Worm (Caenorhabditis elegans) whole organism, late embryonic: ENCODE data around the gene ajm-1.

ENCODE experiments used
- C08G9.2 ChIP-seq: sonication (generic microtip); optimal IDR thresholded peaks from 2 replicates; lab custom pipeline; 2016; ENCODE audit warnings: mild to moderate bottlenecking, missing genetic modification characterization, moderate library complexity, missing compliant biosample characterization
- C38D4.7 ChIP-seq: fragments of 200-800 bp; sonication (Bioruptor generic); optimal IDR thresholded peaks from 2 replicates; lab custom pipeline; 2018; ENCODE audit warnings: mild to moderate bottlenecking, missing genetic modification characterization, moderate library complexity, missing compliant biosample characterization
- K02D7.2 ChIP-seq: sonication (generic microtip); optimal IDR thresholded peaks from 2 replicates; lab custom pipeline; 2017; ENCODE audit warnings: mild to moderate bottlenecking, missing genetic modification characterization, missing compliant biosample characterization
- K09A11.1 ChIP-seq: sonication (generic microtip); optimal IDR thresholded peaks from 2 replicates; lab custom pipeline; 2017; ENCODE audit warnings: antibody characterized with exemption, mild to moderate bottlenecking, missing genetic modification characterization, missing compliant biosample characterization; ENCODE audit not compliant: insufficient read depth
- T23F11.4 ChIP-seq: fragments of 200-800 bp; sonication (Bioruptor generic); optimal IDR thresholded peaks from 2 replicates; lab custom pipeline; 2018; ENCODE audit warnings: mild to moderate bottlenecking, missing genetic modification characterization, missing compliant biosample characterization
- Y22D7AL.16 ChIP-seq: sonication (generic microtip); optimal IDR thresholded peaks from 2 replicates; lab custom pipeline; 2016; ENCODE audit warnings: missing genetic modification characterization, missing compliant biosample characterization
- ahr-1 ChIP-seq: sonication (generic microtip); optimal IDR thresholded peaks from 2 replicates; lab custom pipeline; 2016; ENCODE audit warnings: missing genetic modification characterization, missing compliant biosample characterization
- ama-1 ChIP-seq: fragments of 150-350 bp; optimal IDR thresholded peaks from 2 replicates; lab custom pipeline; 2014
- ceh-18 ChIP-seq: sonication (generic microtip); optimal IDR thresholded peaks from 2 replicates; lab custom pipeline; 2016; ENCODE audit warnings: missing genetic modification characterization, missing compliant biosample characterization
- ceh-19 ChIP-seq: fragments of 200-800 bp; sonication (Bioruptor generic); optimal IDR thresholded peaks from 2 replicates; lab custom pipeline; 2018; ENCODE audit warnings: mild to moderate bottlenecking, missing genetic modification characterization, missing compliant biosample characterization
- ceh-2 ChIP-seq: sonication (generic microtip); optimal IDR thresholded peaks from 2 replicates; lab custom pipeline; 2016; ENCODE audit warnings: missing genotype, missing genetic modification characterization, missing compliant biosample characterization
- ceh-22 ChIP-seq: sonication (generic microtip); optimal IDR thresholded peaks from 2 replicates; lab custom pipeline; 2017; ENCODE audit warnings: missing biosample characterization, missing genetic modification characterization
- ceh-24 ChIP-seq: sonication (generic microtip); optimal IDR thresholded peaks from 2 replicates; lab custom pipeline; 2016; ENCODE audit warnings: mild to moderate bottlenecking, missing genetic modification characterization, missing compliant biosample characterization
- ceh-34 ChIP-seq: sonication (generic microtip); optimal IDR thresholded peaks from 2 replicates; lab custom pipeline; 2016; ENCODE audit warnings: mild to moderate bottlenecking, missing genetic modification characterization, missing compliant biosample characterization
- ceh-48 ChIP-seq: sonication (generic microtip); optimal IDR thresholded peaks from 2 replicates; lab custom pipeline; 2016; ENCODE audit warnings: missing genetic modification characterization, inconsistent platforms, missing compliant biosample characterization
- ceh-9 ChIP-seq: sonication (generic microtip); optimal IDR thresholded peaks from 2 replicates; lab custom pipeline; 2016; ENCODE audit warnings: mild to moderate bottlenecking, missing genetic modification characterization, inconsistent platforms, missing compliant biosample characterization
- che-1 ChIP-seq: sonication (generic microtip); optimal IDR thresholded peaks from 2 replicates; lab custom pipeline; 2016; ENCODE audit warnings: mild to moderate bottlenecking, missing genetic modification characterization, missing compliant biosample characterization
- dmd-4 ChIP-seq: sonication (generic microtip); optimal IDR thresholded peaks from 2 replicates; lab custom pipeline; 2016; ENCODE audit warnings: borderline replicate concordance, missing genetic modification characterization, missing compliant biosample characterization
- fkh-10 ChIP-seq: fragments of 150-350 bp; optimal IDR thresholded peaks from 2 replicates; lab custom pipeline; 2014; ENCODE audit warnings: missing biosample characterization, missing genetic modification reagents, missing genetic modification characterization
- fkh-6 ChIP-seq: sonication (generic microtip); optimal IDR thresholded peaks from 2 replicates; lab custom pipeline; 2016; ENCODE audit warnings: missing genetic modification characterization, missing compliant biosample characterization
- hlh-13 ChIP-seq: fragments of 200-800 bp; sonication (Bioruptor generic); optimal IDR thresholded peaks from 2 replicates; lab custom pipeline; 2018; ENCODE audit warnings: mild to moderate bottlenecking, missing genetic modification characterization, missing compliant biosample characterization
- hlh-6 ChIP-seq: sonication (generic microtip); optimal IDR thresholded peaks from 2 replicates; lab custom pipeline; 2016; ENCODE audit warnings: missing genotype, missing genetic modification characterization, missing compliant biosample characterization
- hlh-8 ChIP-seq: sonication (generic microtip); optimal IDR thresholded peaks from 2 replicates; lab custom pipeline; 2016; ENCODE audit warnings: missing genotype, missing genetic modification characterization, missing compliant biosample characterization
- lin-11 ChIP-seq: fragments of 200-800 bp; sonication (Bioruptor generic); optimal IDR thresholded peaks from 2 replicates; lab custom pipeline; 2018; ENCODE audit warnings: mild to moderate bottlenecking, missing genetic modification characterization, missing compliant biosample characterization
- madf-2 ChIP-seq: sonication (generic microtip); optimal IDR thresholded peaks from 2 replicates; lab custom pipeline; 2017; ENCODE audit warnings: missing genetic modification characterization, missing compliant biosample characterization
- mec-3 ChIP-seq: sonication (generic microtip); optimal IDR thresholded peaks from 2 replicates; lab custom pipeline; 2016; ENCODE audit warnings: borderline replicate concordance, missing genetic modification characterization, missing compliant biosample characterization
- nhr-11 ChIP-seq: fragments of 150-350 bp; optimal IDR thresholded peaks from 2 replicates; lab custom pipeline; 2014; ENCODE audit warnings: missing biosample characterization, missing genetic modification characterization
- nhr-232 ChIP-seq: sonication (generic microtip); optimal IDR thresholded peaks from 2 replicates; lab custom pipeline; 2016; ENCODE audit warnings: missing genetic modification characterization, missing compliant biosample characterization
- odd-2 ChIP-seq: sonication (generic microtip); optimal IDR thresholded peaks from 2 replicates; lab custom pipeline; 2017; ENCODE audit warnings: antibody characterized with exemption, mild to moderate bottlenecking, missing genetic modification characterization, missing compliant biosample characterization
- pag-3 ChIP-seq: sonication (generic microtip); optimal IDR thresholded peaks from 2 replicates; lab custom pipeline; 2016; ENCODE audit warnings: missing compliant biosample characterization, missing genetic modification characterization, borderline replicate concordance
- pat-9 ChIP-seq: fragments of 200-800 bp; sonication (Bioruptor generic); optimal IDR thresholded peaks from 2 replicates; lab custom pipeline; 2018; ENCODE audit warnings: mild to moderate bottlenecking, missing genetic modification characterization, moderate library complexity, missing compliant biosample characterization
- pqm-1 ChIP-seq: sonication (generic microtip); optimal IDR thresholded peaks from 2 replicates; lab custom pipeline; 2016; ENCODE audit warnings: missing genetic modification characterization, missing compliant biosample characterization
- pros-1 ChIP-seq: fragments of 150-350 bp; optimal IDR thresholded peaks from 2 replicates; lab custom pipeline; 2014; ENCODE audit warnings: missing biosample characterization, missing genetic modification reagents, missing genetic modification characterization
- rnt-1 ChIP-seq: sonication (generic microtip); optimal IDR thresholded peaks from 2 replicates; lab custom pipeline; 2016; ENCODE audit warnings: missing genetic modification characterization, missing compliant biosample characterization
- sdc-2 ChIP-seq: sonication (generic microtip); optimal IDR thresholded peaks from 2 replicates; lab custom pipeline; 2016; ENCODE audit warnings: missing genotype, missing genetic modification characterization, missing compliant biosample characterization
- sox-4 ChIP-seq: sonication (generic microtip); optimal IDR thresholded peaks from 2 replicates; lab custom pipeline; 2017; ENCODE audit warnings: mild to moderate bottlenecking, missing genetic modification characterization, inconsistent platforms, missing compliant biosample characterization
- tbx-2 ChIP-seq: sonication (generic microtip); optimal IDR thresholded peaks from 2 replicates; lab custom pipeline; 2016; ENCODE audit warnings: missing genetic modification characterization, missing compliant biosample characterization
- unc-3 ChIP-seq, 2 experiments: fragments of 200-800 bp in 1 of 2; sonication (Bioruptor generic) in 1 of 2; sonication (generic microtip) in 1 of 2; conservative IDR thresholded peaks in 1 of 2; optimal IDR thresholded peaks in 1 of 2; 2 replicates each; pipeline versions ENCODE4 v1.3.6 to Lab custom; 2016 to 2022; ENCODE audit warnings: missing compliant biosample characterization in 2 of 2, missing genetic modification characterization in 2 of 2, missing genetic modification reagents in 1 of 2
- unc-86 ChIP-seq: sonication (generic microtip); optimal IDR thresholded peaks from 2 replicates; lab custom pipeline; 2016; ENCODE audit warnings: missing genetic modification characterization, missing compliant biosample characterization
- zip-5 ChIP-seq: sonication (generic microtip); optimal IDR thresholded peaks from 2 replicates; lab custom pipeline; 2016; ENCODE audit warnings: missing genetic modification characterization, missing compliant biosample characterization
- ztf-16 ChIP-seq: sonication (generic microtip); optimal IDR thresholded peaks from 2 replicates; lab custom pipeline; 2017; ENCODE audit warnings: missing genetic modification characterization, missing compliant biosample characterization

ajm-1 gene

DNA sequence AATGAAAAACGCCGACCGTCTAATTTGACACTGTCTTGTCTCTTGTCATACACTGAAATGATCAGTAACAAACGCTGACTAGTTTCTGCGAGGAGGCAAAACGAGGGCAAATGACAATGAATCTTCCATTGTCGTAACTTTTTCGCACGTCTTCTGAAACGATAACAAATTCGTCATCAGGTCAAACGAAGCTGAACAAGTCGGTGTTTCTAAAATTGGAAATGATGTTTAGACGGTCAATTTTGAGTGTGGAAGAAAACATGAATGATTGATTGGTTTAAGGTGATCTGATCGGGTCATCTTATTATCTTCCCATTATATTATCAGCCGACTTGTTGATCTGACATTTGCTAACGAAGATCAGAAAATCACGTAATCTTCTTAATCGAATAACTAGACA is 29.3 kb upstream of the ajm-1 start:
- TF ChIP-seq ceh-22 (tag; lab: Kevin White, UChicago) (no peak), ceh-18 (tag; lab: Kevin White, UChicago) (no peak), K09A11.1 (no peak), nhr-11 (no peak), pros-1 (tag; lab: Kevin White, UChicago) (no peak), madf-2 (tag; lab: Kevin White, UChicago) (no peak), sdc-2 (no peak)

DNA sequence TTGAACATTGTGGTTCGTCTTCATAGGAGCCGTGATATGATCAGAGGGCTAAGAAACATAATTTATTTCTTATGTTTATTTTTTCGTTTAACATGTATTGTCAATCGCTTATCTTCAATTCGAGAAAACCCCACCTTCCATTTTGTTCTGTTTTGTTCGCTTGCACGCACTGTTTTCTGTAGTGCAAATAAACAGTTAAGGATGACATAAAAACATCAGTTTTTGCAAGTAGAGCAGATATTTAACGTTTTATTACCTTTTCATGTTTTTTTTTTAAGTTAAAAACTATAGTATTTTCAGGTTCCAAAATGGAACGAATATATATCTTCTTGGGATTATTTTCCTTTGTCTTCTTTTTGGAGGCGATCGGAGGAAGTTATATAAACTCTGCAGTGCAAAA is 25.4 kb upstream of the ajm-1 start, which contains the start of gene F47E1.2:
Gene F47E1.2 (plus strand): TSS at position 301 of the 400 bp plus-strand sequence.
- no peak for TF ChIP-seq ceh-48 (tag; lab: Kevin White, UChicago)

DNA sequence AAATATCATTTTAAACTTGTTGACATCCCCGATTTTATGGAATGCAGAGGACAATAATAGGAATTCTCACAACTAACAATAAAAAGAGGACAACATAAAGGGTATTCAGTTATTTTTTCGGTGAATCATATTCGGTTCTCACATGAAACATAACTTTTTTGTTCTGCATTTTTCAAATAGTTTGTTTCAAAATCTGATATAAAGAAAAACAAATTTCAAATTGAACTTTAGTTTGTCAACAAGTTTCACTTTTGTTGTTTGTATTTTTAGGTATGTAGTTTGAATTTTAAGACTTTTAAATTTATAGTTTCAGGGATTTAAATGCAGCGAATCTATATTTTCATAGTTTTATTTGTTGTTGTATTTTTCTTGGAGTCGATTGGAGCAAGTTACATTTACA is 20.2 kb upstream of the ajm-1 start, which contains the start of gene F47E1.4:
Gene F47E1.4 (plus strand): TSS at position 301 of the 400 bp plus-strand sequence.
- TF ChIP-seq ceh-34 (no peak), hlh-6 (no peak), ama-1 (no peak), sox-4 (tag; lab: Kevin White, UChicago) (no peak), lin-11 (tag; lab: Kevin White, UChicago) (no peak), rnt-1 (tag; lab: Kevin White, UChicago) (no peak), odd-2 (no peak), dmd-4 (tag; lab: Kevin White, UChicago) (no peak), C38D4.7 (no peak), C08G9.2 (no peak), che-1 (tag; lab: Kevin White, UChicago) (no peak), ahr-1 (tag; lab: Kevin White, UChicago) (no peak), ceh-2 (tag; lab: Kevin White, UChicago) (no peak), unc-3 (GFP tag; conservative IDR thresholded peaks at IDR 0.05; lab: Robert Waterston, UW) (no peak), unc-3 (tag; optimal IDR thresholded peaks at IDR 0.05; lab: Kevin White, UChicago) (no peak), hlh-8 (tag; lab: Kevin White, UChicago) (no peak), mec-3 (tag; lab: Kevin White, UChicago) (no peak), T23F11.4 (GFP tag; lab: Kevin White, UChicago) (no peak)
- TF ChIP-seq, all 69 proteins: peak for 0

DNA sequence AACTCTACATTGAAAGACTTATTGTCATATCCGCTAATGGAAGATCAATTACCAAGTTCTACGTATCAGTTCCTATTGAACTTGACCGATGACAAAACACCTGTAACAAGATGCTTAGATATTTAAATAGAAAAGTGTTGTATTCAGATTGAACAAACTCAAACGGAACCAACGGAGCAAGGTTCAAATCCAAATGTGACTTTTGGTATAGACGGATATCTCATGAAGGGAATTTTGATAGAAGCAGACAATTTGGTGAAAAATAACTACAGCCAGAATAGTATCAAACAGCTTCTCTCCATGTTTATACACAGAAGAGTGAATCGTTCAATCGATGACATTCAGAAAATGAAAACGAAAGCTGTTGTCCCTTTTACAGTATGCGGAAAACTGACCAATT is 19.3 kb upstream of the ajm-1 start:
- TF ChIP-seq C08G9.2 (no peak), pag-3 (tag; lab: Kevin White, UChicago) (no peak), K09A11.1 (no peak), sdc-2 (no peak), ceh-22 (tag; lab: Kevin White, UChicago) (no peak), che-1 (tag; lab: Kevin White, UChicago) (no peak)

DNA sequence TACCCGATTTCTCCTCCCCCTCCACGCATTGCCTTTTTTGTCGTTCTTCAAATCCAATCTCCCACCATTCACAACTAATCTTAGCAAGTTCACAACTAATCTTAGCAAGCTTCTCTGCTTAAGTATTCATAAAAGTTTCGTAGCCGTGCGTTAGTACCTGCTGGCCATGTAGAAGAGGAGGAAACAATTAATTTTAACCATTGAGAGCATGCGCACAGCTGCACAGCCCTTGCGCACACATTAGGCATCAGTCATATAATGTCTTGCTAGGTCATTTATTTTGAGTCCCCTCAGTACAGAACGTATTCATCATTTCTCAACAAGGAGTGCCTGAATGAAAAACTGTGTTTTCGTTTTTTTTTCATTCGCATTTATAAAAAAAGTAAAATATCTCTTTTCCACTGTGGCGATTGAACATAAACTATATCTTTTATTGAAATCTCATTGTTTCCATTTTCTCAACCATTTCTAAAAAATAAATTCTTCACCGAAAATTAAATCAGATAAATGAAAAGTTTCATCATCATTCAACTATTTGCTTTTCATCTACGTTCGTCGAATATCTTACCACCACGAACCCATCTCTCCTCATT is 15.4 kb upstream of the ajm-1 start:
- TF ChIP-seq C08G9.2 (no peak), tbx-2 (no peak), ceh-9 (no peak), unc-3 (GFP tag; conservative IDR thresholded peaks at IDR 0.05; lab: Robert Waterston, UW) (no peak), unc-3 (tag; optimal IDR thresholded peaks at IDR 0.05; lab: Kevin White, UChicago) (no peak)

DNA sequence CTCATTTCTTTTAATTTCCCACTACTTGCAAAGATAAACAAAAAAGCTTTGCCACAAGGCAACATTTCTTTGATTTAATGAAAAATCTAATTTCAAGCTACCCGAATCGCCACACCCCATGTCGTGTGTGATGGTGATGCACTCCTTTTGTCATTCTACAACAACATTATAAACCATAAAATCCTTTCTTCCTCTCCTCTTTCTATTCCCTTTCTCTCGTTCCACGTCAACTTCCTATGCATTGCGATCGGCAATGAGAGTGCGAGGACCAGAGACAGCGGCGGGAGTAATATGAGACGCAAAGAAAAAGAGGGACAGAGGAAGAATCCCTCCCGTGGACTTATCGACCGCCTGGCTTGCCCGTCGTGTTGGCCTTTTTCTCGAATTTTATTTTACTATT is 14.7 kb upstream of the ajm-1 start:
- TF ChIP-seq K09A11.1 (no peak), pros-1 (tag; lab: Kevin White, UChicago) (peak; percentile 63), pqm-1 (no peak), ceh-2 (tag; lab: Kevin White, UChicago) (peak; percentile 11), ceh-18 (tag; lab: Kevin White, UChicago) (peak; percentile 38), fkh-10 (GFP tag; lab: Kevin White, UChicago) (no peak), Y22D7AL.16 (no peak), pat-9 (tag; lab: Kevin White, UChicago) (no peak), pag-3 (tag; lab: Kevin White, UChicago) (no peak), ceh-24 (tag; lab: Kevin White, UChicago) (no peak), ceh-19 (GFP tag; lab: Kevin White, UChicago) (no peak), unc-86 (no peak), nhr-232 (tag; lab: Kevin White, UChicago) (no peak), sdc-2 (peak; percentile 36), madf-2 (tag; lab: Kevin White, UChicago) (no peak), nhr-11 (no peak), unc-3 (GFP tag; conservative IDR thresholded peaks at IDR 0.05; lab: Robert Waterston, UW) (no peak), unc-3 (tag; optimal IDR thresholded peaks at IDR 0.05; lab: Kevin White, UChicago) (no peak), fkh-6 (tag; lab: Kevin White, UChicago) (no peak), K02D7.2 (tag; lab: Kevin White, UChicago) (no peak), zip-5 (tag; lab: Kevin White, UChicago) (no peak), ztf-16 (tag; lab: Kevin White, UChicago) (no peak), hlh-13 (no peak)
